Worm (Caenorhabditis elegans): ENCODE measurements around the gene K02D3.2.

Gene K02D3.2

DNA sequence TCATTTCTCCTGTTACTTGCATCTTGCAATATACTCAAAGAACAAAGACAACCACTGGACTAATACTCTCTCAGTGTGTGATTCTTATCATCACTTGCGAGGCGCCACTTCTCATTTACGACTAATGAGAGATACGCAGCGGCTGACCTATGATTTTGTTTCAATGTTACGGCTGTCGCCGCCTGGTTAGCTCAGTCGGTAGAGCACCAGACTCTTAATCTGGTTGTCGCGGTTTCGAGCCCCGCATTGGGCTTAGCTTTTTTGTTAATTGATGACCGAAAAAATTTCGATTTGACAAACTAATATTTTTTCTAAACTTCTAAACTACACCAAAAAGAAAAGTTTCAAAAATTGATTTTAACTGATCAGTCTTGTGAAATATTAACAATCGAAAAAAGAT is 4.5 kb upstream of the K02D3.2 start:
- no peak for TF ChIP-seq lin-29 (GFP tag; IDR thresholded peaks at IDR 0.05)
- no peak for TF ChIP-seq aha-1 (tag)
- TF ChIP-seq T26A8.4 (GFP tag; IDR thresholded peaks at IDR 0.05) = no peak
- TF ChIP-seq madf-9 (GFP tag; conservative IDR thresholded peaks at IDR 0.05) = peak; percentile 46; the same call in 1 of the 2 replicates
- TF ChIP-seq vab-7 (GFP tag; IDR thresholded peaks at IDR 0.05) = peak; percentile 57; the same call in 1 of the 2 replicates
- TF ChIP-seq dmd-9 (GFP tag; IDR thresholded peaks at IDR 0.05) = 0 out of 2 replicates have a peak, but pooled peaks have one; percentile 15
- TF ChIP-seq skn-1 (tag; optimal IDR thresholded peaks at IDR 0.05) = no peak
- no peak for TF ChIP-seq lsy-2 (tag; optimal IDR thresholded peaks at IDR 0.05)
- TF ChIP-seq lin-39 (tag; optimal IDR thresholded peaks at IDR 0.05) = no peak
- TF ChIP-seq T20F7.1 (GFP tag; optimal IDR thresholded peaks at IDR 0.05) = no peak
- TF ChIP-seq lim-7 (GFP tag; IDR thresholded peaks at IDR 0.05) = 0 out of 2 replicates have a peak, but pooled peaks have one; percentile 40
- TF ChIP-seq ceh-62 (tag; optimal IDR thresholded peaks at IDR 0.05) = no peak
- no peak for TF ChIP-seq jun-1 (tag; optimal IDR thresholded peaks at IDR 0.05)
- TF ChIP-seq nhr-6 (tag; optimal IDR thresholded peaks at IDR 0.05) = no peak
- TF ChIP-seq zip-2 (tag; optimal IDR thresholded peaks at IDR 0.05) = no peak
- no peak for TF ChIP-seq nhr-76 (tag; optimal IDR thresholded peaks at IDR 0.05)
- 0 out of 2 replicates have a peak, but pooled peaks have one; percentile 65 for TF ChIP-seq nhr-41 (GFP tag; IDR thresholded peaks at IDR 0.05)
- peak; percentile 3 for TF ChIP-seq duxl-1 (tag; optimal IDR thresholded peaks at IDR 0.05; ENCODE audit: poor library complexity)
- 0 out of 2 replicates have a peak, but pooled peaks have one; percentile 70 for TF ChIP-seq zfp-3 (GFP tag; conservative IDR thresholded peaks at IDR 0.05)
- TF ChIP-seq nhr-28 (tag; optimal IDR thresholded peaks at IDR 0.05) = peak; percentile 7
- TF ChIP-seq dmd-6 (GFP tag; IDR thresholded peaks at IDR 0.05) = peak; percentile 44; the same call in 1 of the 2 replicates
- TF ChIP-seq ceh-82 (tag; optimal IDR thresholded peaks at IDR 0.05) = no peak
- 0 out of 2 replicates have a peak, but pooled peaks have one; percentile 19 for TF ChIP-seq lin-1 (GFP tag; IDR thresholded peaks at IDR 0.05)
- TF ChIP-seq ztf-7 (tag; optimal IDR thresholded peaks at IDR 0.05) = peak; percentile 38
- no peak for TF ChIP-seq ZK546.5 (tag; optimal IDR thresholded peaks at IDR 0.05)
- TF ChIP-seq lin-13 (GFP tag; optimal IDR thresholded peaks at IDR 0.05) = no peak
- 0 out of 2 replicates have a peak, but pooled peaks have one; percentile 48 for TF ChIP-seq saeg-2 (GFP tag; IDR thresholded peaks at IDR 0.05)
- peak; percentile 58 for TF ChIP-seq snpc-1.2 (GFP tag; IDR thresholded peaks at IDR 0.05)
- TF ChIP-seq Y5F2A.4 (GFP tag; optimal IDR thresholded peaks at IDR 0.05) = no peak
- peak; percentile 73; the same call in 1 of the 2 replicates for TF ChIP-seq pha-4 (GFP tag; IDR thresholded peaks at IDR 0.05)
- no peak for TF ChIP-seq pha-4 (tag; optimal IDR thresholded peaks at IDR 0.05)
- TF ChIP-seq Y75B8A.6 (GFP tag; IDR thresholded peaks at IDR 0.05) = 0 out of 2 replicates have a peak, but pooled peaks have one; percentile 23
- TF ChIP-seq mxl-2 (GFP tag; conservative IDR thresholded peaks at IDR 0.05) = no peak
- TF ChIP-seq ctbp-1 (GFP tag; IDR thresholded peaks at IDR 0.05) = 0 out of 2 replicates have a peak, but pooled peaks have one; percentile 10
- no peak for TF ChIP-seq unc-62 (GFP tag; optimal IDR thresholded peaks at IDR 0.05 in 1 of 2)
- no peak for TF ChIP-seq unc-62 (tag; optimal IDR thresholded peaks at IDR 0.05)
- TF ChIP-seq egl-27 (tag; optimal IDR thresholded peaks at IDR 0.05) = no peak
- 0 out of 2 replicates have a peak, but pooled peaks have one; percentile 15 for TF ChIP-seq Y105C5A.15 (GFP tag; IDR thresholded peaks at IDR 0.05)
- no peak for TF ChIP-seq mxl-3 (GFP tag; optimal IDR thresholded peaks at IDR 0.05)
- no peak for TF ChIP-seq zag-1 (tag; optimal IDR thresholded peaks at IDR 0.05)
- TF ChIP-seq unc-130 (GFP tag; optimal IDR thresholded peaks at IDR 0.05) = no peak
- TF ChIP-seq lin-38 (GFP tag; IDR thresholded peaks at IDR 0.05) = peak; percentile 53
- TF ChIP-seq lir-3 (tag; optimal IDR thresholded peaks at IDR 0.05) = no peak
- TF ChIP-seq nhr-42 (GFP tag; IDR thresholded peaks at IDR 0.05) = 0 out of 2 replicates have a peak, but pooled peaks have one; percentile 40
- TF ChIP-seq nhr-111 (GFP tag; optimal IDR thresholded peaks at IDR 0.05) = no peak
- TF ChIP-seq daf-8 (GFP tag; IDR thresholded peaks at IDR 0.05) = no peak
- no peak for TF ChIP-seq sdz-12 (GFP tag; optimal IDR thresholded peaks at IDR 0.05)
- TF ChIP-seq aly-2 (tag; optimal IDR thresholded peaks at IDR 0.05) = no peak
- TF ChIP-seq dve-1 (tag; optimal IDR thresholded peaks at IDR 0.05; ENCODE audit: insufficient read depth) = peak; percentile 31
- peak; percentile 11 to 58 for TF ChIP-seq daf-16 (GFP tag; optimal IDR thresholded peaks at IDR 0.05)
- TF ChIP-seq daf-16 (tag; optimal IDR thresholded peaks at IDR 0.05) = peak; percentile 73
- TF ChIP-seq nhr-77 (tag; optimal IDR thresholded peaks at IDR 0.05) = no peak

All from whole organism, L4 larva.